Worm (Caenorhabditis elegans): ENCODE measurements around the gene act-3.
A peak's percentile ranks its signal among the peaks of the same experiment; 100 is the strongest.

ce11 chrV:11075209-11076027 lies 1.1 kb upstream of the act-3 start:
- TF ChIP-seq unc-62 (GFP tag; optimal IDR thresholded peaks at IDR 0.05 in 1 of 2) (peak in 1 of 2 experiments; percentile 93), unc-62 (tag; optimal IDR thresholded peaks at IDR 0.05) (no peak), aha-1 (tag) (peak; percentile 80), F49E8.2 (tag; optimal IDR thresholded peaks at IDR 0.05; ENCODE audit: borderline replicate concordance) (no peak), aly-2 (tag; optimal IDR thresholded peaks at IDR 0.05) (no peak), dpl-1 (GFP tag; optimal IDR thresholded peaks at IDR 0.05) (peak; percentile 7), pqm-1 (tag; optimal IDR thresholded peaks at IDR 0.05) (no peak), cey-2 (tag; optimal IDR thresholded peaks at IDR 0.05; ENCODE audit: borderline replicate concordance, insufficient read depth) (no peak), ztf-7 (tag; optimal IDR thresholded peaks at IDR 0.05) (no peak), lin-15B (tag; optimal IDR thresholded peaks at IDR 0.05) (no peak), Y48G9A.11 (GFP tag; IDR thresholded peaks at IDR 0.05) (peak; percentile 54; the same call in 1 of the 2 replicates)

All from whole organism, L4 larva.